Worm (Caenorhabditis elegans) whole organism, L3 larva: Measurements from ENCODE around the gene cyp-31A2.
"Not testable (repeated sequence)": the region's sequence is repeated elsewhere in the genome, so short reads cannot be mapped to it uniquely, and the experiment has no call there.

Source experiments
- aly-2 ChIP-seq: fragments of 150-350 bp; optimal IDR thresholded peaks from 2 replicates; lab custom pipeline; 2014; ENCODE audit warnings: missing biosample characterization, missing genetic modification characterization
- ama-1 ChIP-seq: fragments of 150-350 bp; optimal IDR thresholded peaks from 2 replicates; lab custom pipeline; 2018
- nhr-28 ChIP-seq: fragments of 150-350 bp; optimal IDR thresholded peaks from 2 replicates; lab custom pipeline; 2014; ENCODE audit warnings: missing biosample characterization, missing genetic modification characterization

ce11 chrIV:11416724-11417123, 13.0 kb downstream of the cyp-31A2 start, which contains the start of gene F22B3.5:
- TF ChIP-seq nhr-28; aly-2 (tag; lab: Kevin White, UChicago); ama-1 (lab: Kevin White, UChicago): not testable (repeated sequence)
